Fruit fly (Drosophila melanogaster): ENCODE measurements around the gene CG3119.

The CG3119 gene

DNA sequence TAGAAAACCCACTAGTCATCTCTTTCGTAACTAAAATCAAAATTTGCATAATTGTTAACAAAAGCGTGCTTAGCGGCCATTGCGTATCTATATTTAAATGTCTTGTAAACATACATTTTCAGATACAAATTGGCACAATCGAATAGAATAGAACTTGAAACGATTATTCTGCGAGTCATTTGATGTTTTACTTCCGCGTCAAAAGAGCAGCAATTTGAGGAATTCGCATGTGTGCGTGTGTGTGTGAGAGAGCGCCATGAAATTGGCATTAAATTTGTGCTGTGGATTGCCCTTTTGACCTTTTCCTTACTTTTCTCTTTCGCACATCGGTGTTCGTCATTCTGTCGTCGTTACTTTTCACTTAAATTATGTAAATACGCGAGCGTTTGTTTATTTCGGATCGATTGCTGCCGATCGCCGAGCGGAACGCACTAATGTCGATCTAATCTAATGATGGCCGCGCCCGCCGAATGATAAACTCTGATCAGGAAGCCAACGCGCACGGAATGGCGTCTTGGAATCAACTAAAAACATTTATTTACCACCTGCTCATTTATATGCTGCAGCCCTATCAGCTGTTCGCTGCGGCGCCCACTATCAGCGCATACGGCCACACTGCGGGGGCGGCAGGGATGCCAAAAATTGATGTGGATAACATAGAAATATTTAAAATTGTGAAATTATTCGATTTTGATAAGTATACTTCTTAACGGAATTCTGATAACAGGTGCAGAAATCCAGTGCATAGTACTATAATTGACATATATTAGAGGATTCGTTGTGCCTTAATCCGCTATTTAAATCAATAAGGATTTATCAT lies 47.3 kb upstream of the CG3119 start:
- TF ChIP-seq Hr96 (GFP tag; optimal IDR thresholded peaks at IDR 0.05), result peak; percentile 35
- peak; percentile 71 for TF ChIP-seq bab1 (GFP tag; optimal IDR thresholded peaks at IDR 0.05)
- TF ChIP-seq tj (GFP tag; optimal IDR thresholded peaks at IDR 0.05), result peak; percentile 37
- TF ChIP-seq pad (GFP tag; optimal IDR thresholded peaks at IDR 0.05), result no peak
- TF ChIP-seq CG7101 (tag; optimal IDR thresholded peaks at IDR 0.05), result peak; percentile 30
- peak; percentile 69 for TF ChIP-seq CG1620 (GFP tag; optimal IDR thresholded peaks at IDR 0.05)
- TF ChIP-seq CG33017 (tag; optimal IDR thresholded peaks at IDR 0.05), result peak; percentile 52
- peak; percentile 27 for TF ChIP-seq toe (GFP tag; optimal IDR thresholded peaks at IDR 0.05)
- TF ChIP-seq cic (GFP tag; optimal IDR thresholded peaks at IDR 0.05), result peak; percentile 72
- peak; percentile 92 for TF ChIP-seq Mnt (GFP tag; optimal IDR thresholded peaks at IDR 0.05)
- TF ChIP-seq CG5204 (GFP tag; optimal IDR thresholded peaks at IDR 0.05), result no peak
- peak; percentile 30 to 77 for TF ChIP-seq cnc (optimal IDR thresholded peaks at IDR 0.05)
- peak; percentile 67 for TF ChIP-seq CG11617 (GFP tag; optimal IDR thresholded peaks at IDR 0.05)
- peak; percentile 53 for TF ChIP-seq CG12768 (GFP tag; optimal IDR thresholded peaks at IDR 0.05)
- TF ChIP-seq CG7045 (GFP tag; optimal IDR thresholded peaks at IDR 0.05), result no peak
- no peak for TF ChIP-seq Clk (GFP tag; optimal IDR thresholded peaks at IDR 0.05)
- TF ChIP-seq CG14711 (tag; optimal IDR thresholded peaks at IDR 0.05), result peak; percentile 38
- TF ChIP-seq Crg-1 (GFP tag; optimal IDR thresholded peaks at IDR 0.05), result no peak
- no peak for TF ChIP-seq ovo (GFP tag; optimal IDR thresholded peaks at IDR 0.05)
- no peak for TF ChIP-seq kay (GFP tag; ENCODE audit: borderline replicate concordance)

dm6 chr2L:2883703-2884294 lies 46.2 kb upstream of the CG3119 start:
- peak; percentile 92 for TF ChIP-seq kay (GFP tag; ENCODE audit: borderline replicate concordance)
- TF ChIP-seq toe (GFP tag; optimal IDR thresholded peaks at IDR 0.05), result no peak
- TF ChIP-seq CG14711 (tag; optimal IDR thresholded peaks at IDR 0.05), result no peak
- no peak for TF ChIP-seq CG12768 (GFP tag; optimal IDR thresholded peaks at IDR 0.05)

DNA sequence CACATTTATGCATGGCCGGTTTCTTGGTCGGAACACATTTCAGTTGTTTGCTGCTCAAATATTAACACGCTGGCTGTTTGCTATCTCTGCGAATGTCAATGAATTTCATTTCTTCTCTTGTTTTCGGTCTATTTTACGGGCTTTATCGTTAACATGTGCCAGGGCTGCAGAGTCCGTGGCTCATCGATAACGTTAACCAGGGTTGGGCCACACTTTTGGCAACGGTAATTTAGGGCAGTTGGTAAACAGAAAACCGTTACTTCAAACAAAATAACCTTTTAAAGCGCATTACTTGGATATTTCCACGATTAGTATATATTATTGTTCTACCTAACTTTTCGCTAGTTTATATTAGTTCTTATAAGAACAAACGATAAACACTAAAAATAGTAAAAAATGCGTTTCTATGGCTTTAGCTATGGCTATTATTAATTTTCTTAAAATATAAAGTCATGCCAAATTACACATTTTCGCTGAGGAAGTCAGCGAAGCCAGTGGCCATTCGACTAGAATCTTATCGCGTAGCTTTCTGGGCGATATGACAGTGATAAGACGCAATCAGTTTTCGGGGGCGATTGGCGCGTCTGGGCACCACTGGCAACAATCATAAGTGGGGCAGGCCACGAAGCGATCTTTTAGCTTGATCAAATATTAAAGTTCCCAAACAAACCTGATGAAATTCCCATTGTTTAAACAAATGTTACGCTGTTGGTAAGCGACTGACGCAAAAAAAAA lies 45.5 kb upstream of the CG3119 start:
- TF ChIP-seq CG5204 (GFP tag; optimal IDR thresholded peaks at IDR 0.05) (no peak), Crg-1 (GFP tag; optimal IDR thresholded peaks at IDR 0.05) (no peak), kay (GFP tag; ENCODE audit: borderline replicate concordance) (no peak), Hr96 (GFP tag; optimal IDR thresholded peaks at IDR 0.05) (peak; percentile 40), ovo (GFP tag; optimal IDR thresholded peaks at IDR 0.05) (peak; percentile 86), CG33017 (tag; optimal IDR thresholded peaks at IDR 0.05) (peak; percentile 7), CG14711 (tag; optimal IDR thresholded peaks at IDR 0.05) (peak; percentile 26), CG12768 (GFP tag; optimal IDR thresholded peaks at IDR 0.05) (peak; percentile 31), cic (GFP tag; optimal IDR thresholded peaks at IDR 0.05) (no peak), Clk (GFP tag; optimal IDR thresholded peaks at IDR 0.05) (no peak), CG1620 (GFP tag; optimal IDR thresholded peaks at IDR 0.05) (no peak), pad (GFP tag; optimal IDR thresholded peaks at IDR 0.05) (no peak), CG7045 (GFP tag; optimal IDR thresholded peaks at IDR 0.05) (peak; percentile 25), Mnt (GFP tag; optimal IDR thresholded peaks at IDR 0.05) (peak; percentile 29), CG7101 (tag; optimal IDR thresholded peaks at IDR 0.05) (peak; percentile 13), tj (GFP tag; optimal IDR thresholded peaks at IDR 0.05) (peak; percentile 14), cnc (optimal IDR thresholded peaks at IDR 0.05) (no peak), CG11617 (GFP tag; optimal IDR thresholded peaks at IDR 0.05) (peak; percentile 56), bab1 (GFP tag; optimal IDR thresholded peaks at IDR 0.05) (no peak), toe (GFP tag; optimal IDR thresholded peaks at IDR 0.05) (peak; percentile 24)

DNA sequence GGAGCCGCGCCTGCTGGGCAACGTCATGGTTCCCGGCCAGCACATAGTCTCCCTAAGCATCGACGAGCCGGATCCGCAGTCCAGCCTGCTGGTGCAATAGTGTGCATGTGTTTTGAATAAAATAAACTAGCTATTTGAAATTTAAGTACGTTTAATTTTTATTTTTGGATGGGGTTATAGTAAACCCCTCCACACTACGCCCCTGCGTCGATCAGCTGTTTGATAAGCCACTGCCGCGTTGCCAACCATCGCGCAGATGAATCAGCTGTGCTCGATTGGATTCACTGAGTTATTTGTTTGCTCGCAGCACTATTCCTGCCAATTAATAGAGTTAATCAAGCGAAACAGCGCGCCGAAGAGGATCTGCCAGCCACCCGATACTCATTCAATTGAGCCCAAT lies 41.2 kb upstream of the CG3119 start, which contains the start of gene RabGGTb:
Gene RabGGTb (plus strand): TSS at position 254 of the 400 bp plus-strand sequence.
- peak; percentile 11 for TF ChIP-seq tj (GFP tag; optimal IDR thresholded peaks at IDR 0.05)
- TF ChIP-seq ovo (GFP tag; optimal IDR thresholded peaks at IDR 0.05), result no peak
- TF ChIP-seq CG11617 (GFP tag; optimal IDR thresholded peaks at IDR 0.05), result peak; percentile 22
- no peak for TF ChIP-seq CG5204 (GFP tag; optimal IDR thresholded peaks at IDR 0.05)
- peak; percentile 75 for TF ChIP-seq bab1 (GFP tag; optimal IDR thresholded peaks at IDR 0.05)
- TF ChIP-seq CG33017 (tag; optimal IDR thresholded peaks at IDR 0.05), result peak; percentile 46
- peak; percentile 59 for TF ChIP-seq CG12768 (GFP tag; optimal IDR thresholded peaks at IDR 0.05)
- peak; percentile 51 for TF ChIP-seq CG7101 (tag; optimal IDR thresholded peaks at IDR 0.05)
- TF ChIP-seq CG14711 (tag; optimal IDR thresholded peaks at IDR 0.05), result no peak
- TF ChIP-seq pad (GFP tag; optimal IDR thresholded peaks at IDR 0.05), result peak; percentile 4
- TF ChIP-seq kay (GFP tag; ENCODE audit: borderline replicate concordance), result no peak
- peak; percentile 27 for TF ChIP-seq Hr96 (GFP tag; optimal IDR thresholded peaks at IDR 0.05)
- TF ChIP-seq CG1620 (GFP tag; optimal IDR thresholded peaks at IDR 0.05), result peak; percentile 48
- peak; percentile 25 for TF ChIP-seq Crg-1 (GFP tag; optimal IDR thresholded peaks at IDR 0.05)
- peak; percentile 46 for TF ChIP-seq Clk (GFP tag; optimal IDR thresholded peaks at IDR 0.05)
- peak; percentile 28 for TF ChIP-seq toe (GFP tag; optimal IDR thresholded peaks at IDR 0.05)
- no peak for TF ChIP-seq cnc (optimal IDR thresholded peaks at IDR 0.05)
- TF ChIP-seq Mnt (GFP tag; optimal IDR thresholded peaks at IDR 0.05), result peak; percentile 55
- TF ChIP-seq CG7045 (GFP tag; optimal IDR thresholded peaks at IDR 0.05), result peak; percentile 44
- peak; percentile 53 for TF ChIP-seq cic (GFP tag; optimal IDR thresholded peaks at IDR 0.05)

- TF ChIP-seq CG7101 (tag; optimal IDR thresholded peaks at IDR 0.05), result peak; percentile 81
- peak; percentile 70 for TF ChIP-seq CG14711 (tag; optimal IDR thresholded peaks at IDR 0.05)
- peak; percentile 77 for TF ChIP-seq Mnt (GFP tag; optimal IDR thresholded peaks at IDR 0.05)
- peak; percentile 5 for TF ChIP-seq cic (GFP tag; optimal IDR thresholded peaks at IDR 0.05)
- TF ChIP-seq CG7045 (GFP tag; optimal IDR thresholded peaks at IDR 0.05), result peak; percentile 69
- peak; percentile 89 for TF ChIP-seq bab1 (GFP tag; optimal IDR thresholded peaks at IDR 0.05)
- TF ChIP-seq CG12768 (GFP tag; optimal IDR thresholded peaks at IDR 0.05), result peak; percentile 77
- peak; percentile 90 for TF ChIP-seq toe (GFP tag; optimal IDR thresholded peaks at IDR 0.05)
- TF ChIP-seq CG11617 (GFP tag; optimal IDR thresholded peaks at IDR 0.05), result peak; percentile 68
- peak; percentile 65 for TF ChIP-seq Crg-1 (GFP tag; optimal IDR thresholded peaks at IDR 0.05)
- peak; percentile 80 for TF ChIP-seq CG33017 (tag; optimal IDR thresholded peaks at IDR 0.05)
- peak; percentile 62 for TF ChIP-seq pad (GFP tag; optimal IDR thresholded peaks at IDR 0.05)
- peak; percentile 89 for TF ChIP-seq Hr96 (GFP tag; optimal IDR thresholded peaks at IDR 0.05)
- peak; percentile 65 for TF ChIP-seq Clk (GFP tag; optimal IDR thresholded peaks at IDR 0.05)
- peak; percentile 37 for TF ChIP-seq kay (GFP tag; ENCODE audit: borderline replicate concordance)
- TF ChIP-seq CG1620 (GFP tag; optimal IDR thresholded peaks at IDR 0.05), result peak; percentile 76
- no peak for TF ChIP-seq CG5204 (GFP tag; optimal IDR thresholded peaks at IDR 0.05)
- TF ChIP-seq cnc (optimal IDR thresholded peaks at IDR 0.05), result no peak
- peak; percentile 48 for TF ChIP-seq tj (GFP tag; optimal IDR thresholded peaks at IDR 0.05)
- TF ChIP-seq ovo (GFP tag; optimal IDR thresholded peaks at IDR 0.05), result peak; percentile 50
These were observed 40.6 kb upstream of the CG3119 start, which contains the start of the genes Prx6a and Sbat for dm6 chr2L:2878188-2878587. TSS of gene Prx6a (minus strand) at chr2L:2878232. TSS of gene Sbat (plus strand) at chr2L:2878344.

Data from whole organism, adult.